Comparison of ENCODE assay signal across 8 worm cellular contexts in the genomic region with DNA sequence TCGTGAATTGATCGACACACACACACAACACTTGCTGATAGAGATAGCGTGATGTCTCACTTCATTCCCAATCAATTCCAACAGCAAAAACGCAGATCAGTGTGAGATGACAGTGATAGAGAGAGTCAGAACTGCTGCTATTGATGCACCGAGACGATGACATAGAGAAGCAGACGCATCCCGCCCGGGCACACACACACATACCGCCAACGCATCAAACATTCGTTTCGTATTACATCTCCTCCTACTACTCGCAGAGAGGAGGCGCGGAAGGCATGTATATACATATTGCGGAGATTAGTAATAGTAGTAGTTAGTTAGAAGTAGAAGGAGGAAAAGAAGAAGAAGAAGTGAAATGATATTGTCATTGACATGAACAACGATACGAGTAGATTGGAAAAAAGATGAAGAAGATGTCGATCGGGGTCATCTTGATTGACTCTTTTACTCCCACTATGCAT.
TF ChIP-seq lines count a peak whose summit lies in the region.

No protein-coding gene starts in this region.

TF ChIP-seq in whole organism, L1 larva, 84 proteins besides CTCF, POLR2A, EP300 and RAD21 (continues in another document):
- TF ChIP-seq hpl-2 (GFP tag; optimal IDR thresholded peaks at IDR 0.05; lab: Kevin White, UChicago) (no peak), dsc-1 (tag; optimal IDR thresholded peaks at IDR 0.05; lab: Kevin White, UChicago) (peak; percentile 40), zip-4 (GFP tag; optimal IDR thresholded peaks at IDR 0.05; lab: Kevin White, UChicago) (no peak), Y116A8C.19 (tag; optimal IDR thresholded peaks at IDR 0.05; lab: Kevin White, UChicago; ENCODE audit: borderline replicate concordance) (no peak), aha-1 (tag; optimal IDR thresholded peaks at IDR 0.05; lab: Kevin White, UChicago) (no peak), nhr-12 (tag; optimal IDR thresholded peaks at IDR 0.05; lab: Kevin White, UChicago) (no peak), pag-3 (tag; optimal IDR thresholded peaks at IDR 0.05; lab: Kevin White, UChicago; ENCODE audit: borderline replicate concordance, insufficient read depth) (no peak), dpl-1 (GFP tag; optimal IDR thresholded peaks at IDR 0.05; lab: Kevin White, UChicago) (peak in 1 of 3 experiments; percentile 17), sptf-1 (tag; optimal IDR thresholded peaks at IDR 0.05; lab: Kevin White, UChicago) (no peak), unc-98 (GFP tag; IDR thresholded peaks at IDR 0.05; lab: Robert Waterston, UW) (no peak)

TF ChIP-seq in whole organism, L2 larva, 48 proteins besides CTCF, POLR2A, EP300 and RAD21 (continues in another document):
- peak; percentile 5 for TF ChIP-seq lin-13 (GFP tag; optimal IDR thresholded peaks at IDR 0.05; lab: Kevin White, UChicago)
- no peak for TF ChIP-seq zag-1 (tag; optimal IDR thresholded peaks at IDR 0.05; lab: Kevin White, UChicago)
- peak; percentile 39 for TF ChIP-seq sma-9 (GFP tag; optimal IDR thresholded peaks at IDR 0.05; lab: Kevin White, UChicago)
- no peak for TF ChIP-seq sma-9 (tag; optimal IDR thresholded peaks at IDR 0.05; lab: Kevin White, UChicago)
- TF ChIP-seq gmeb-1 (tag; optimal IDR thresholded peaks at IDR 0.05; lab: Kevin White, UChicago): no peak
- TF ChIP-seq nhr-10 (tag; optimal IDR thresholded peaks at IDR 0.05; lab: Kevin White, UChicago): no peak
- peak; percentile 50 for TF ChIP-seq egl-27 (tag; optimal IDR thresholded peaks at IDR 0.05; lab: Kevin White, UChicago)
- TF ChIP-seq elt-1 (tag; optimal IDR thresholded peaks at IDR 0.05; lab: Kevin White, UChicago): peak; percentile 81
- TF ChIP-seq blmp-1 (tag; optimal IDR thresholded peaks at IDR 0.05; lab: Kevin White, UChicago; ENCODE audit: insufficient read depth): peak; percentile 13
- TF ChIP-seq nhr-129 (tag; optimal IDR thresholded peaks at IDR 0.05; lab: Kevin White, UChicago): peak; percentile 86
- no peak for TF ChIP-seq ztf-11 (tag; optimal IDR thresholded peaks at IDR 0.05; lab: Kevin White, UChicago)

TF ChIP-seq in whole organism, L3 larva, 47 proteins besides CTCF, POLR2A, EP300 and RAD21 (continues in another document):
- TF ChIP-seq ceh-82 (tag; optimal IDR thresholded peaks at IDR 0.05; lab: Kevin White, UChicago) (peak; percentile 40), ceh-28 (tag; optimal IDR thresholded peaks at IDR 0.05; lab: Kevin White, UChicago) (peak; percentile 74), lin-39 (tag; optimal IDR thresholded peaks at IDR 0.05; lab: Kevin White, UChicago) (peak; percentile 48), nhr-11 (tag; optimal IDR thresholded peaks at IDR 0.05; lab: Kevin White, UChicago) (no peak), nhr-76 (tag; optimal IDR thresholded peaks at IDR 0.05; lab: Kevin White, UChicago) (no peak), hmg-11 (tag; optimal IDR thresholded peaks at IDR 0.05; lab: Kevin White, UChicago) (no peak), sea-2 (GFP tag; optimal IDR thresholded peaks at IDR 0.05; lab: Kevin White, UChicago) (no peak), lsy-12 (tag; optimal IDR thresholded peaks at IDR 0.05; lab: Kevin White, UChicago) (peak; percentile 4), nhr-28 (tag; optimal IDR thresholded peaks at IDR 0.05; lab: Kevin White, UChicago) (no peak), nhr-67 (tag; optimal IDR thresholded peaks at IDR 0.05; lab: Kevin White, UChicago) (no peak), R02D3.7 (tag; optimal IDR thresholded peaks at IDR 0.05; lab: Kevin White, UChicago) (peak; percentile 9)

TF ChIP-seq in whole organism, L4 larva, 104 proteins besides CTCF, POLR2A, EP300 and RAD21 (continues in another document):
- peak; percentile 1 for TF ChIP-seq nhr-102 (tag; optimal IDR thresholded peaks at IDR 0.05; lab: Kevin White, UChicago)
- TF ChIP-seq hlh-11 (tag; optimal IDR thresholded peaks at IDR 0.05; lab: Kevin White, UChicago): peak; percentile 92
- TF ChIP-seq D1046.2 (GFP tag; IDR thresholded peaks at IDR 0.05; lab: Robert Waterston, UW): no peak
- TF ChIP-seq mep-1 (tag; optimal IDR thresholded peaks at IDR 0.05; lab: Kevin White, UChicago): peak; percentile 75
- no peak for TF ChIP-seq fkh-10 (GFP tag; optimal IDR thresholded peaks at IDR 0.05; lab: Kevin White, UChicago)
- TF ChIP-seq ceh-28 (tag; optimal IDR thresholded peaks at IDR 0.05; lab: Kevin White, UChicago): peak; percentile 22
- peak; percentile 39 for TF ChIP-seq mes-2 (tag; optimal IDR thresholded peaks at IDR 0.05; lab: Kevin White, UChicago; ENCODE audit: poor library complexity, severe bottlenecking)
- TF ChIP-seq T20F7.1 (GFP tag; optimal IDR thresholded peaks at IDR 0.05; lab: Kevin White, UChicago): peak; percentile 43
- 0 out of 2 replicates have a peak, but pooled peaks have one; percentile 33 for TF ChIP-seq mxl-2 (GFP tag; conservative IDR thresholded peaks at IDR 0.05; lab: Robert Waterston, UW)
- TF ChIP-seq mdl-1 (tag; optimal IDR thresholded peaks at IDR 0.05; lab: Kevin White, UChicago): peak in 1 of 2 experiments; percentile 74

TF ChIP-seq in whole organism, late embryonic, 69 proteins besides CTCF, POLR2A, EP300 and RAD21 (continues in another document):
- no peak for TF ChIP-seq hlh-30 (tag; optimal IDR thresholded peaks at IDR 0.05; lab: Kevin White, UChicago; ENCODE audit: insufficient read depth)
- TF ChIP-seq rnt-1 (tag; optimal IDR thresholded peaks at IDR 0.05; lab: Kevin White, UChicago): peak; percentile 20
- TF ChIP-seq unc-86 (tag; optimal IDR thresholded peaks at IDR 0.05; lab: Kevin White, UChicago): no peak
- TF ChIP-seq madf-2 (tag; optimal IDR thresholded peaks at IDR 0.05; lab: Kevin White, UChicago): peak; percentile 33
- TF ChIP-seq ztf-16 (tag; optimal IDR thresholded peaks at IDR 0.05; lab: Kevin White, UChicago): no peak
- TF ChIP-seq ttx-3 (tag; optimal IDR thresholded peaks at IDR 0.05; lab: Kevin White, UChicago): no peak
- TF ChIP-seq dmd-4 (tag; optimal IDR thresholded peaks at IDR 0.05; lab: Kevin White, UChicago; ENCODE audit: borderline replicate concordance): no peak
- TF ChIP-seq nfya-1 (tag; optimal IDR thresholded peaks at IDR 0.05; lab: Kevin White, UChicago): peak; percentile 36
- peak; percentile 82 for TF ChIP-seq unc-55 (GFP tag; optimal IDR thresholded peaks at IDR 0.05; lab: Kevin White, UChicago)
- no peak for TF ChIP-seq ceh-9 (tag; optimal IDR thresholded peaks at IDR 0.05; lab: Kevin White, UChicago)
- TF ChIP-seq hlh-6 (tag; optimal IDR thresholded peaks at IDR 0.05; lab: Kevin White, UChicago): no peak
- TF ChIP-seq elt-2 (tag; optimal IDR thresholded peaks at IDR 0.05; lab: Kevin White, UChicago): peak; percentile 55

TF ChIP-seq in whole organism, midembryonic, 9 proteins besides CTCF, POLR2A, EP300 and RAD21:
- TF ChIP-seq tab-1 (GFP tag; IDR thresholded peaks at IDR 0.05; lab: Robert Waterston, UW) (no peak), ref-1 (GFP tag; conservative IDR thresholded peaks at IDR 0.05; lab: Robert Waterston, UW) (no peak), med-1 (GFP tag; optimal IDR thresholded peaks at IDR 0.05; lab: Kevin White, UChicago; ENCODE audit: insufficient read depth) (no peak), flt-1 (GFP tag; IDR thresholded peaks at IDR 0.05; lab: Robert Waterston, UW) (peak; percentile 50; the same call in 1 of the 2 replicates), cog-1 (tag; optimal IDR thresholded peaks at IDR 0.05; lab: Kevin White, UChicago) (peak; percentile 72), T22C8.4 (GFP tag; IDR thresholded peaks at IDR 0.05; lab: Robert Waterston, UW) (0 out of 2 replicates have a peak, but pooled peaks have one; percentile 27), ztf-29 (GFP tag; IDR thresholded peaks at IDR 0.05; lab: Robert Waterston, UW) (no peak), klf-2 (GFP tag; conservative IDR thresholded peaks at IDR 0.05; lab: Robert Waterston, UW) (no peak), ztf-23 (GFP tag; IDR thresholded peaks at IDR 0.05; lab: Robert Waterston, UW) (0 out of 2 replicates have a peak, but pooled peaks have one; percentile 44)

TF ChIP-seq in whole organism, mixed stage, embryonic, 35 proteins besides CTCF, POLR2A, EP300 and RAD21:
- TF ChIP-seq unc-120 (tag; optimal IDR thresholded peaks at IDR 0.05; lab: Kevin White, UChicago; ENCODE audit: poor library complexity, severe bottlenecking): peak; percentile 63
- TF ChIP-seq ceh-83 (GFP tag; optimal IDR thresholded peaks at IDR 0.05; lab: Kevin White, UChicago): no peak
- peak; percentile 84 for TF ChIP-seq unc-62 (GFP tag; optimal IDR thresholded peaks at IDR 0.05; lab: Kevin White, UChicago)
- no peak for TF ChIP-seq elt-3 (tag; optimal IDR thresholded peaks at IDR 0.05; lab: Kevin White, UChicago)
- no peak for TF ChIP-seq lin-13 (tag; optimal IDR thresholded peaks at IDR 0.05; lab: Kevin White, UChicago)
- TF ChIP-seq hlh-1 (tag; optimal IDR thresholded peaks at IDR 0.05; lab: Kevin White, UChicago): peak; percentile 70
- no peak for TF ChIP-seq nhr-2 (tag; optimal IDR thresholded peaks at IDR 0.05; lab: Kevin White, UChicago)
- peak; percentile 63 for TF ChIP-seq ham-2 (GFP tag; optimal IDR thresholded peaks at IDR 0.05; lab: Kevin White, UChicago)
- TF ChIP-seq drap-1 (GFP tag; optimal IDR thresholded peaks at IDR 0.05; lab: Kevin White, UChicago): peak; percentile 42
- TF ChIP-seq sem-2 (GFP tag; optimal IDR thresholded peaks at IDR 0.05; lab: Kevin White, UChicago): no peak
- no peak for TF ChIP-seq nhr-12 (tag; optimal IDR thresholded peaks at IDR 0.05; lab: Kevin White, UChicago)
- TF ChIP-seq elt-1 (tag; optimal IDR thresholded peaks at IDR 0.05; lab: Kevin White, UChicago; ENCODE audit: borderline replicate concordance, insufficient read depth): peak; percentile 85
TF ChIP-seq in whole organism, mixed stage, embryonic: peak in this region for 6.

TF ChIP-seq in whole organism, young adult, 124 proteins besides CTCF, POLR2A, EP300 and RAD21 (continues in another document):
- TF ChIP-seq zfh-2 (GFP tag; conservative IDR thresholded peaks at IDR 0.05; lab: Robert Waterston, UW) (0 out of 2 replicates have a peak, but pooled peaks have one; percentile 25), ets-4 (GFP tag; optimal IDR thresholded peaks at IDR 0.05; lab: Kevin White, UChicago) (peak; percentile 94), D2030.7 (GFP tag; IDR thresholded peaks at IDR 0.05; lab: Robert Waterston, UW) (no peak), hsf-1 (GFP tag; IDR thresholded peaks at IDR 0.05; lab: Robert Waterston, UW) (no peak), attf-5 (GFP tag; optimal IDR thresholded peaks at IDR 0.05; lab: Kevin White, UChicago) (peak; percentile 50), C17E4.6 (GFP tag; IDR thresholded peaks at IDR 0.05; lab: Robert Waterston, UW) (no peak), unc-130 (GFP tag; optimal IDR thresholded peaks at IDR 0.05; lab: Kevin White, UChicago) (no peak), Y56A3A.18 (GFP tag; IDR thresholded peaks at IDR 0.05; lab: Robert Waterston, UW) (0 out of 2 replicates have a peak, but pooled peaks have one; percentile 36), ztf-26 (tag; optimal IDR thresholded peaks at IDR 0.05; lab: Kevin White, UChicago) (peak; percentile 27), tlf-1 (GFP tag; optimal IDR thresholded peaks at IDR 0.05; lab: Kevin White, UChicago) (no peak), hmg-20 (GFP tag; IDR thresholded peaks at IDR 0.05; lab: Robert Waterston, UW) (no peak), athp-1 (tag; optimal IDR thresholded peaks at IDR 0.05; lab: Kevin White, UChicago) (no peak), nfya-1 (tag; optimal IDR thresholded peaks at IDR 0.05; lab: Kevin White, UChicago; ENCODE audit: borderline replicate concordance, insufficient read depth) (no peak), let-607 (tag; optimal IDR thresholded peaks at IDR 0.05; lab: Kevin White, UChicago) (peak; percentile 80 to 94), nhr-80 (tag; optimal IDR thresholded peaks at IDR 0.05; lab: Kevin White, UChicago) (peak; percentile 92)
